Fruit fly (Drosophila melanogaster): Measurements from ENCODE around the gene CG1275.

DNA sequence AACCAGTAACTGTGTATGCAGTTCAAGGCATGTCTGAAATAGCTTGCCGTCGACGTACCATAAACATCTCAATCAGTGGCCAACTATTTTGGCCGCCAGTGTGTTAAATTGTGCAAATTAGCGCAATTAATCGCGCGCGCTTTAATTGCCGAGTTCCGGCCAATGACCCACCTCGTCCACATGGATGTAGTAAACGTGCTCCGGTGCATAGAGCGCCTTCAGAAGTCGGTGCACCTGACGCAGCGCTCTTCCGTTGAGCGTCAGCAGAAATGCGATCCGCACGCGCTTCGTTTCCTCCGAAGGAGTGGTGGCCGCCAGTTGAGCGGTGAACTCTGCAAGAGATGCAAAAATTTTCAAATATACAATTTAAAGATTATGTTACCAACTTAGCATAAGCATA, 4.1 kb upstream of the CG1275 start:
- no peak for TF ChIP-seq CG8478 (optimal IDR thresholded peaks at IDR 0.05)
- TF ChIP-seq CTCF (optimal IDR thresholded peaks at IDR 0.05): no peak

Measured in S2 (cell line).